Fruit fly (Drosophila melanogaster): ENCODE results near the gene grk.

DNA sequence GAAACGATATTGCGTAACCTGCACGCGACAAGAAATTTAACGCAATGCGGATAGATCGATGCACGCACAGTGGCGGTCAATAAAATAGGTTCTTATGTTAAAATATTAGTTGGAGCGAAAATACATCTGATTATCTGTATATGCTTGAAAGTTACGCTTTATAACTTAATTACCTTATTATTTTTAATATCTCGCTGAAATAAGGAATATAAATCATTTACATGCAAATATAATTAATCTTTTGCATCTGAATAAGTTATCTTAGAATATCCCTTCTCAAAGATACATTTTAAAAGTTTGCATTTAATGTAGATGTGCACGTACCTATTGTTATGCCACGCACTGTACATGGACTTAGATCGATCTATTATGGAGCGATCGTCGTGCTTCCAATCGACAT, 38.3 kb upstream of the grk start:
- no peak for TF ChIP-seq Fer3 (tag; optimal IDR thresholded peaks at IDR 0.05)
- TF ChIP-seq sr (GFP tag; IDR thresholded peaks at IDR 0.05): no peak
- no peak for TF ChIP-seq cato (GFP tag; optimal IDR thresholded peaks at IDR 0.05; ENCODE audit: borderline replicate concordance)
- no peak for TF ChIP-seq CG9817 (tag; optimal IDR thresholded peaks at IDR 0.05)
- no peak for TF ChIP-seq rib (GFP tag; IDR thresholded peaks at IDR 0.05)
- peak; percentile 14 for TF ChIP-seq nom (GFP tag; optimal IDR thresholded peaks at IDR 0.05)
- peak in 1 of 3 experiments; percentile 74 for TF ChIP-seq lola (GFP tag; optimal IDR thresholded peaks at IDR 0.05)
- TF ChIP-seq lab (GFP tag; optimal IDR thresholded peaks at IDR 0.05): no peak
- TF ChIP-seq CG8478 (optimal IDR thresholded peaks at IDR 0.05): no peak
- TF ChIP-seq CG17186 (GFP tag; optimal IDR thresholded peaks at IDR 0.05): no peak
- TF ChIP-seq Optix (GFP tag; IDR thresholded peaks at IDR 0.05): no peak
- TF ChIP-seq knrl (GFP tag; IDR thresholded peaks at IDR 0.05; ENCODE audit: partially characterized antibody): no peak

All from whole organism, embryonic.